Fruit fly (Drosophila melanogaster) whole organism, embryonic: ENCODE results near the gene Sox21a.
A peak's percentile ranks its signal among the peaks of the same experiment; 100 is the strongest.

Experiments used
- B-H2 ChIP-seq: fragments of 200-800 bp; sonication (Bioruptor generic); optimal IDR thresholded peaks from 2 replicates; lab custom pipeline; 2018; ENCODE audit warnings: missing biosample characterization, mild to moderate bottlenecking, missing genetic modification characterization
- BtbVII ChIP-seq: fragments of 200-800 bp; sonication (Bioruptor generic); optimal IDR thresholded peaks from 3 replicates; lab custom pipeline; 2017; ENCODE audit warnings: missing biosample characterization, mild to moderate bottlenecking, missing genetic modification characterization
- CG10267 ChIP-seq: fragments of 200-800 bp; sonication (Bioruptor generic); optimal IDR thresholded peaks from 2 replicates; lab custom pipeline; 2018; ENCODE audit warnings: missing biosample characterization, mild to moderate bottlenecking, missing genetic modification characterization, moderate library complexity
- CG10321 ChIP-seq: fragments of 200-800 bp; sonication (Bioruptor generic); IDR thresholded peaks from 2 replicates; pipeline ENCODE4 v1.3.6; 2022; ENCODE audit warnings: missing biosample characterization, missing genetic modification characterization
- CG11085 ChIP-seq: fragments of 200-800 bp; sonication (Bioruptor generic); IDR thresholded peaks from 2 replicates; pipeline ENCODE4 v1.3.6; 2022; ENCODE audit warnings: missing biosample characterization, missing genetic modification characterization
- CG15696 ChIP-seq: fragments of 200-800 bp; sonication (Bioruptor generic); optimal IDR thresholded peaks from 2 replicates; lab custom pipeline; 2019; ENCODE audit warnings: missing biosample characterization, mild to moderate bottlenecking, missing genetic modification characterization, moderate library complexity
- CG1832 ChIP-seq: fragments of 200-800 bp; sonication (Bioruptor generic); optimal IDR thresholded peaks from 2 replicates; lab custom pipeline; 2017; ENCODE audit warnings: missing biosample characterization, mild to moderate bottlenecking, missing genetic modification characterization, inconsistent platforms
- CG2129 ChIP-seq: fragments of 200-800 bp; sonication (Bioruptor generic); IDR thresholded peaks from 2 replicates; pipeline ENCODE4 v1.3.6; 2022; ENCODE audit warnings: missing biosample characterization, missing genetic modification characterization; ENCODE audit not compliant: partially characterized antibody
- CG33213 ChIP-seq: fragments of 200-800 bp; sonication (Bioruptor generic); optimal IDR thresholded peaks from 3 replicates; lab custom pipeline; 2016; ENCODE audit warnings: missing biosample characterization, missing genetic modification characterization
- CG3995 ChIP-seq: fragments of 200-800 bp; sonication (Bioruptor generic); optimal IDR thresholded peaks from 3 replicates; lab custom pipeline; 2016; ENCODE audit warnings: missing biosample characterization, missing genetic modification characterization
- CG42726 ChIP-seq: fragments of 200-800 bp; sonication (Bioruptor generic); IDR thresholded peaks from 2 replicates; pipeline ENCODE4 v1.3.6; 2022; ENCODE audit warnings: missing biosample characterization, missing genetic modification characterization; ENCODE audit not compliant: partially characterized antibody
- CG6854 ChIP-seq: fragments of 200-800 bp; sonication (Bioruptor generic); optimal IDR thresholded peaks from 3 replicates; lab custom pipeline; 2017; ENCODE audit warnings: missing biosample characterization, mild to moderate bottlenecking, missing genetic modification characterization
- CG7271 ChIP-seq: fragments of 200-800 bp; sonication (Bioruptor generic); optimal IDR thresholded peaks from 2 replicates; lab custom pipeline; 2018; ENCODE audit warnings: missing biosample characterization, mild to moderate bottlenecking, missing genetic modification characterization, moderate library complexity
- CG8290 ChIP-seq, 3 experiments: fragments of 200-800 bp; sonication (Bioruptor generic); optimal IDR thresholded peaks; 2 replicates each; lab custom pipeline; 2016 to 2019; ENCODE audit warnings: missing biosample characterization in 3 of 3, missing genetic modification characterization in 3 of 3, mild to moderate bottlenecking in 2 of 3, moderate library complexity in 1 of 3
- D19A ChIP-seq: fragments of 200-800 bp; optimal IDR thresholded peaks from 3 replicates; lab custom pipeline; 2019; ENCODE audit warnings: missing biosample characterization, mild to moderate bottlenecking, missing genetic modification characterization, moderate library complexity
- Dad ChIP-seq: fragments of 200-800 bp; sonication (Bioruptor generic); optimal IDR thresholded peaks from 3 replicates; lab custom pipeline; 2016; ENCODE audit warnings: missing biosample characterization, missing genetic modification characterization
- Ets65A ChIP-seq: fragments of 200-800 bp; sonication (Bioruptor generic); peaks from one replicate; lab custom pipeline; 2016; ENCODE audit warnings: missing biosample characterization, missing genetic modification characterization
- H2.0 ChIP-seq: fragments of 200-800 bp; sonication (Bioruptor generic); IDR thresholded peaks from 2 replicates; pipeline ENCODE4 v1.3.6; 2022; ENCODE audit warnings: missing biosample characterization, missing genetic modification characterization
- Hey ChIP-seq: fragments of 200-800 bp; sonication (Bioruptor generic); optimal IDR thresholded peaks from 3 replicates; lab custom pipeline; 2018; ENCODE audit warnings: missing biosample characterization, mild to moderate bottlenecking, missing genetic modification characterization
- HmgZ ChIP-seq: fragments of 200-800 bp; sonication (Bioruptor generic); optimal IDR thresholded peaks from 2 replicates; lab custom pipeline; 2018; ENCODE audit warnings: missing biosample characterization, mild to moderate bottlenecking, missing genetic modification characterization
- Hmr ChIP-seq: fragments of 200-800 bp; sonication (Bioruptor generic); optimal IDR thresholded peaks from 3 replicates; lab custom pipeline; 2017; ENCODE audit warnings: mild to moderate bottlenecking, missing biosample characterization, missing genetic modification reagents, missing genetic modification characterization
- Jarid2 ChIP-seq: fragments of 200-800 bp; sonication (Bioruptor generic); optimal IDR thresholded peaks from 3 replicates; lab custom pipeline; 2017; ENCODE audit warnings: mild to moderate bottlenecking, missing biosample characterization, missing genetic modification reagents, missing genetic modification characterization
- NC2β ChIP-seq: fragments of 200-800 bp; sonication (Bioruptor generic); optimal IDR thresholded peaks from 2 replicates; lab custom pipeline; 2016; ENCODE audit warnings: missing biosample characterization, missing genetic modification characterization
- Optix ChIP-seq: fragments of 200-800 bp; sonication (Bioruptor generic); IDR thresholded peaks from 3 replicates; pipeline ENCODE4 v1.3.6; 2022; ENCODE audit warnings: missing biosample characterization, missing genetic modification characterization
- Xbp1 ChIP-seq: fragments of 200-800 bp; sonication (Bioruptor generic); optimal IDR thresholded peaks from 3 replicates; lab custom pipeline; 2016; ENCODE audit warnings: missing biosample characterization, mild to moderate bottlenecking, missing genetic modification characterization
- btn ChIP-seq: fragments of 200-800 bp; sonication (Bioruptor generic); optimal IDR thresholded peaks from 2 replicates; lab custom pipeline; 2016; ENCODE audit warnings: missing biosample characterization, missing genetic modification characterization
- cg ChIP-seq: fragments of 200-800 bp; sonication (Bioruptor generic); optimal IDR thresholded peaks from 3 replicates; lab custom pipeline; 2019; ENCODE audit warnings: missing biosample characterization, mild to moderate bottlenecking, missing genetic modification characterization, moderate library complexity
- crp ChIP-seq, 2 experiments: fragments of 200-800 bp; sonication (Bioruptor generic); optimal IDR thresholded peaks; 2 replicates in 1 of 2; 3 replicates in 1 of 2; lab custom pipeline; 2017; ENCODE audit warnings: missing biosample characterization in 2 of 2, missing genetic modification characterization in 2 of 2, mild to moderate bottlenecking in 1 of 2, moderate library complexity in 1 of 2
- dmrt11E ChIP-seq: fragments of 200-800 bp; sonication (Bioruptor generic); optimal IDR thresholded peaks from 3 replicates; lab custom pipeline; 2018; ENCODE audit warnings: missing biosample characterization, mild to moderate bottlenecking, missing genetic modification characterization, moderate library complexity
- gsb ChIP-seq: fragments of 200-800 bp; sonication (Bioruptor generic); IDR thresholded peaks from 2 replicates; pipeline ENCODE4 v1.3.6; 2022; ENCODE audit warnings: missing biosample characterization, missing genetic modification characterization
- luna ChIP-seq: fragments of 200-800 bp; sonication (Bioruptor generic); optimal IDR thresholded peaks from 2 replicates; lab custom pipeline; 2016; ENCODE audit warnings: missing biosample characterization, missing genetic modification characterization
- oc ChIP-seq: fragments of 200-800 bp; sonication (Bioruptor generic); optimal IDR thresholded peaks from 2 replicates; lab custom pipeline; 2018; ENCODE audit warnings: missing biosample characterization, mild to moderate bottlenecking, missing genetic modification characterization, moderate library complexity
- sna ChIP-seq: fragments of 200-800 bp; sonication (Bioruptor generic); IDR thresholded peaks from 2 replicates; pipeline ENCODE4 v1.3.6; 2022; ENCODE audit warnings: missing biosample characterization, missing genetic modification characterization; ENCODE audit not compliant: partially characterized antibody
- sqz ChIP-seq: fragments of 200-800 bp; sonication (Bioruptor generic); optimal IDR thresholded peaks from 3 replicates; lab custom pipeline; 2018; ENCODE audit warnings: missing biosample characterization, mild to moderate bottlenecking, missing genetic modification characterization
- stwl ChIP-seq: fragments of 200-800 bp; sonication (Bioruptor generic); optimal IDR thresholded peaks from 3 replicates; lab custom pipeline; 2018; ENCODE audit warnings: missing biosample characterization, mild to moderate bottlenecking, missing genetic modification characterization, moderate library complexity
- vnd ChIP-seq: fragments of 200-800 bp; sonication (Bioruptor generic); IDR thresholded peaks from 3 replicates; pipeline ENCODE4 v1.3.6; 2022; ENCODE audit warnings: missing biosample characterization, missing genetic modification characterization; ENCODE audit not compliant: partially characterized antibody
- yki ChIP-seq: fragments of >200 bp; optimal IDR thresholded peaks from 3 replicates; lab custom pipeline; 2018
- zfh1 ChIP-seq: fragments of 200-800 bp; sonication (Bioruptor generic); IDR thresholded peaks from 3 replicates; pipeline ENCODE4 v1.3.6; 2022; ENCODE audit warnings: missing biosample characterization, missing genetic modification characterization

Gene Sox21a

DNA sequence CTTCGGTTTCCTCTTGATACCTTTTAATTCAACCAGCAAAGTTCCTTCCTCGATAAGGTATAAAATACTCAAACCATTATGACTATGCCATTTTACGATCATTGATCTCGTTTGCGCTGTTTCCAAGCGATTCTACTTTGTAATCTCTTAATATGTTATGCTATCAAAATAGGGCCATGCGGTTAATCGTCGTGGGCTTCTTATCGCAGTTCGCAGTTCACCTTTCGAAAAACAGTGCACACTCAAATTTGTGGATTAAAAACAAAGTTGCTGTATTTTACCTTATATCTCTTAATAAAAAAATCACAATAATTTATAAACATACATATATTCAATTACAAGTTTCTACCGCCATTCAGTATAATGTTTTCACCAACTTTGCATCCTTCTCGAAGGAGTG, 7.9 kb downstream of the Sox21a start:
- TF ChIP-seq CG33213, result no peak
- TF ChIP-seq sqz, result no peak
- no peak for TF ChIP-seq sna
- TF ChIP-seq btn, result no peak

dm6 chr3L:14097941-14098545, 9.9 kb downstream of the Sox21a start, which contains the start of gene Fbp1:
Gene Fbp1 (minus strand): TSS chr3L:14098053.
- TF ChIP-seq dmrt11E (tag; lab: Kevin White, UChicago) (no peak), CG7271 (no peak), Dad (GFP tag; lab: Kevin White, UChicago) (no peak), Xbp1 (GFP tag; lab: Kevin White, UChicago) (no peak), B-H2 (GFP tag; lab: Kevin White, UChicago) (no peak), gsb (GFP tag; lab: Robert Waterston, UW) (no peak), Optix (GFP tag; lab: Robert Waterston, UW) (no peak), CG6854 (no peak), CG42726 (GFP tag; lab: Robert Waterston, UW) (no peak), luna (GFP tag; lab: Kevin White, UChicago) (no peak), CG11085 (GFP tag; lab: Robert Waterston, UW) (no peak), CG1832 (no peak), zfh1 (GFP tag; lab: Robert Waterston, UW) (no peak)

DNA sequence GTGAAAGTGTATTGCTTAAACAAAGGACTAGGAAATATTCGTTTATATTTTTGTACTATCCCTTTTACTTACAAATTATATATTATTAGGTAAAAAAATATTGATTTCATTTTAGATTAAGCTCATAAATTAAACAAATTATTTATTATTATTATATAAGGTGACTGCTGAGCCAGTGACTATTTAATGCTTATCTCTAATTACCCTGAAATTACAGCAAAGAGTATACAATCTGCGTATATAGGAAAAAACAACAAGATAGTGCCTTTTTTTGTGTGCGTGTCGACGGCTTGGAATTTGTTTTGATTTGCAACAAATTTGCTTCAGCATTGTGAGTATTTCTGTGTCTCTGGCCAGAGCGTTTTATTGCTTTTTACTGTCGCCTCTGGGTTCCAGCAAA, 18.4 kb downstream of the Sox21a start:
- TF ChIP-seq D19A (tag; lab: Kevin White, UChicago) (peak; percentile 90), CG8290 (GFP tag; optimal IDR thresholded peaks at IDR 0.05; lab: Kevin White, UChicago) (no peak), CG8290 (tag; optimal IDR thresholded peaks at IDR 0.05; lab: Kevin White, UChicago) (no peak), yki (lab: Kevin White, UChicago) (no peak)

dm6 chr3L:14089010-14089409, 18.9 kb downstream of the Sox21a start:
- TF ChIP-seq CG2129 (GFP tag; lab: Robert Waterston, UW) (no peak), H2.0 (0 out of 2 replicates have a peak, but pooled peaks have one; percentile 7), oc (no peak), BtbVII (GFP tag; lab: Kevin White, UChicago) (no peak), CG15696 (tag; lab: Kevin White, UChicago) (no peak), stwl (no peak), vnd (GFP tag; lab: Robert Waterston, UW) (no peak), crp (GFP tag; optimal IDR thresholded peaks at IDR 0.05; lab: Kevin White, UChicago) (no peak), Hey (tag; lab: Kevin White, UChicago) (peak; percentile 17), cg (GFP tag; lab: Kevin White, UChicago) (no peak), NC2β (GFP tag; lab: Kevin White, UChicago) (no peak), HmgZ (tag; lab: Kevin White, UChicago) (no peak), Hmr (GFP tag; lab: Kevin White, UChicago) (no peak), CG10267 (no peak), CG3995 (no peak), CG10321 (GFP tag; lab: Robert Waterston, UW) (no peak), Ets65A (peak; percentile 90), Jarid2 (GFP tag; lab: Kevin White, UChicago) (no peak)
